Worm (Caenorhabditis elegans): ENCODE results near the gene vps-60.

The vps-60 gene

ce11 chrV:8653080-8653821 is 47.3 kb upstream of the vps-60 start:
- TF ChIP-seq unc-86 (tag; optimal IDR thresholded peaks at IDR 0.05) (no peak), lin-35 (GFP tag; optimal IDR thresholded peaks at IDR 0.05) (peak in 1 of 2 experiments; percentile 5), elt-2 (tag; optimal IDR thresholded peaks at IDR 0.05) (peak; percentile 18), xbp-1 (tag; optimal IDR thresholded peaks at IDR 0.05) (no peak), nhr-19 (GFP tag; conservative IDR thresholded peaks at IDR 0.05) (peak; percentile 20; the same call in 1 of the 2 replicates), nhr-20 (tag; optimal IDR thresholded peaks at IDR 0.05) (peak; percentile 23), rnt-1 (tag; optimal IDR thresholded peaks at IDR 0.05) (peak; percentile 47), elt-3 (tag; optimal IDR thresholded peaks at IDR 0.05) (peak in 4 of 6 experiments; percentile 8 to 88 (median 58)), tlp-1 (tag; optimal IDR thresholded peaks at IDR 0.05) (peak; percentile 10), nhr-71 (tag; optimal IDR thresholded peaks at IDR 0.05) (peak; percentile 34), nhr-85 (tag) (peak; percentile 93), blmp-1 (tag; optimal IDR thresholded peaks at IDR 0.05) (peak; percentile 86), hlh-17 (GFP tag; optimal IDR thresholded peaks at IDR 0.05; ENCODE audit: borderline replicate concordance) (no peak), nhr-90 (tag; optimal IDR thresholded peaks at IDR 0.05; ENCODE audit: poor library complexity) (peak; percentile 33)

ce11 chrV:8652177-8652576 is 46.2 kb upstream of the vps-60 start:
- peak; percentile 22 for TF ChIP-seq nhr-71 (tag; optimal IDR thresholded peaks at IDR 0.05)
- TF ChIP-seq nhr-85 (tag) = peak; percentile 92
- no peak for TF ChIP-seq unc-86 (tag; optimal IDR thresholded peaks at IDR 0.05)
- peak; percentile 18 for TF ChIP-seq mep-1 (tag; optimal IDR thresholded peaks at IDR 0.05)
- TF ChIP-seq unc-130 (tag; optimal IDR thresholded peaks at IDR 0.05) = no peak
- peak in 1 of 6 experiments; percentile 14 for TF ChIP-seq elt-3 (tag; optimal IDR thresholded peaks at IDR 0.05)
- TF ChIP-seq ceh-8 (GFP tag; optimal IDR thresholded peaks at IDR 0.05) = no peak
- TF ChIP-seq lin-14 (GFP tag; optimal IDR thresholded peaks at IDR 0.05) = peak; percentile 58
- no peak for TF ChIP-seq aly-2 (tag; optimal IDR thresholded peaks at IDR 0.05)
- no peak for TF ChIP-seq snpc-4 (tag; optimal IDR thresholded peaks at IDR 0.05)
- TF ChIP-seq grh-1 (GFP tag; IDR thresholded peaks at IDR 0.05) = 0 out of 2 replicates have a peak, but pooled peaks have one; percentile 6
- TF ChIP-seq snu-23 (GFP tag; optimal IDR thresholded peaks at IDR 0.05) = peak; percentile 32
- TF ChIP-seq rnt-1 (tag; optimal IDR thresholded peaks at IDR 0.05) = peak; percentile 38
- peak; percentile 23 for TF ChIP-seq irx-1 (tag; optimal IDR thresholded peaks at IDR 0.05)
- peak; percentile 82 for TF ChIP-seq blmp-1 (tag; optimal IDR thresholded peaks at IDR 0.05)
- no peak for TF ChIP-seq ceh-88 (GFP tag; IDR thresholded peaks at IDR 0.05)
- peak; percentile 43 for TF ChIP-seq nhr-20 (tag; optimal IDR thresholded peaks at IDR 0.05)
- TF ChIP-seq tlp-1 (tag; optimal IDR thresholded peaks at IDR 0.05) = no peak
- no peak for TF ChIP-seq unc-62 (GFP tag; optimal IDR thresholded peaks at IDR 0.05)
- peak; percentile 54 for TF ChIP-seq xbp-1 (tag; optimal IDR thresholded peaks at IDR 0.05)

- TF ChIP-seq ztf-4 (tag; optimal IDR thresholded peaks at IDR 0.05) (no peak), jun-1 (tag; optimal IDR thresholded peaks at IDR 0.05) (peak; percentile 58), elt-2 (tag; optimal IDR thresholded peaks at IDR 0.05) (peak; percentile 98), efl-3 (GFP tag; optimal IDR thresholded peaks at IDR 0.05) (no peak), efl-1 (optimal IDR thresholded peaks at IDR 0.05) (no peak), efl-1 (GFP tag; optimal IDR thresholded peaks at IDR 0.05 in 1 of 2) (peak in 1 of 2 experiments; percentile 72), fkh-8 (tag; optimal IDR thresholded peaks at IDR 0.05) (no peak), lin-14 (GFP tag; optimal IDR thresholded peaks at IDR 0.05) (peak; percentile 41), lin-15B (tag; optimal IDR thresholded peaks at IDR 0.05) (no peak), tlp-1 (tag; optimal IDR thresholded peaks at IDR 0.05) (peak; percentile 71), fkh-10 (GFP tag; optimal IDR thresholded peaks at IDR 0.05) (no peak), rnt-1 (tag; optimal IDR thresholded peaks at IDR 0.05) (no peak), nhr-47 (tag; optimal IDR thresholded peaks at IDR 0.05) (no peak), snpc-4 (tag; optimal IDR thresholded peaks at IDR 0.05) (no peak), irx-1 (tag; optimal IDR thresholded peaks at IDR 0.05) (no peak), sup-37 (GFP tag; optimal IDR thresholded peaks at IDR 0.05) (no peak), skn-1 (tag; optimal IDR thresholded peaks at IDR 0.05) (no peak), egl-27 (tag; optimal IDR thresholded peaks at IDR 0.05) (no peak), ceh-63 (GFP tag; optimal IDR thresholded peaks at IDR 0.05) (no peak), fkh-4 (tag; optimal IDR thresholded peaks at IDR 0.05; ENCODE audit: borderline replicate concordance) (no peak), tbx-2 (tag; optimal IDR thresholded peaks at IDR 0.05) (no peak), nhr-77 (tag; optimal IDR thresholded peaks at IDR 0.05) (no peak), ces-1 (GFP tag; optimal IDR thresholded peaks at IDR 0.05) (no peak), lin-35 (GFP tag; optimal IDR thresholded peaks at IDR 0.05) (peak in 1 of 2 experiments; percentile 32), xbp-1 (tag; optimal IDR thresholded peaks at IDR 0.05) (no peak), unc-62 (GFP tag; optimal IDR thresholded peaks at IDR 0.05) (no peak), vab-15 (tag; optimal IDR thresholded peaks at IDR 0.05) (no peak), nhr-237 (tag; optimal IDR thresholded peaks at IDR 0.05) (no peak), ama-1 (optimal IDR thresholded peaks at IDR 0.05) (no peak)
These were observed 45.2 kb upstream of the vps-60 start for ce11 chrV:8651007-8651711.

All from whole organism, L1 larva.